Fruit fly (Drosophila melanogaster) whole organism, wandering third instar larva: ENCODE results near the gene CG1428.

ENCODE experiments used
- Abd-B ChIP-seq: fragments of >200 bp; optimal IDR thresholded peaks from 2 replicates; lab custom pipeline; 2017; ENCODE audit warnings: missing biosample characterization, missing genetic modification characterization
- CG9705 ChIP-seq: fragments of 200-800 bp; sonication (Bioruptor generic); optimal IDR thresholded peaks from 2 replicates; lab custom pipeline; 2018; ENCODE audit warnings: missing biosample characterization, mild to moderate bottlenecking, missing genetic modification characterization
- CrebA ChIP-seq: fragments of 200-800 bp; sonication (Bioruptor generic); optimal IDR thresholded peaks from 2 replicates; lab custom pipeline; 2016; ENCODE audit warnings: missing biosample characterization, mild to moderate bottlenecking, missing genetic modification characterization, borderline replicate concordance
- Dfd ChIP-seq: fragments of >200 bp; optimal IDR thresholded peaks from 2 replicates; lab custom pipeline; 2017; ENCODE audit warnings: missing biosample characterization, missing genetic modification characterization
- Dif ChIP-seq: fragments of 200-275, 200-300 bp; sonication (Bioruptor generic); optimal IDR thresholded peaks from 2 replicates; lab custom pipeline; 2018; ENCODE audit warnings: missing biosample characterization, missing genetic modification characterization; ENCODE audit not compliant: partially characterized antibody
- GATAd ChIP-seq: sonication (Bioruptor generic); optimal IDR thresholded peaks from 2 replicates; lab custom pipeline; 2016; ENCODE audit warnings: missing biosample characterization, missing genetic modification characterization
- HLH106 ChIP-seq: fragments of 200-800 bp; optimal IDR thresholded peaks from 3 replicates; lab custom pipeline; 2019; ENCODE audit warnings: missing biosample characterization, mild to moderate bottlenecking, missing genetic modification characterization, moderate library complexity
- Hnf4 ChIP-seq: fragments of 200-800 bp; sonication (Bioruptor generic); optimal IDR thresholded peaks from 2 replicates; lab custom pipeline; 2016; ENCODE audit warnings: missing biosample characterization, mild to moderate bottlenecking, missing genetic modification characterization
- Hr83 ChIP-seq: fragments of 200-300 bp; sonication (Bioruptor generic); optimal IDR thresholded peaks from 2 replicates; lab custom pipeline; 2016; ENCODE audit warnings: missing biosample characterization, mild to moderate bottlenecking, missing genetic modification characterization, moderate library complexity; ENCODE audit not compliant: poor library complexity, severe bottlenecking
- Jra ChIP-seq: sonication (Bioruptor generic); optimal IDR thresholded peaks from 2 replicates; lab custom pipeline; 2016; ENCODE audit warnings: missing biosample characterization, missing genetic modification characterization
- Mio ChIP-seq: sonication (Bioruptor generic); optimal IDR thresholded peaks from 2 replicates; lab custom pipeline; 2016; ENCODE audit warnings: missing biosample characterization, missing genetic modification characterization
- Myc ChIP-seq: fragments of >200 bp; optimal IDR thresholded peaks from 2 replicates; lab custom pipeline; 2017
- N ChIP-seq: fragments of >200 bp; optimal IDR thresholded peaks from 2 replicates; lab custom pipeline; 2018; ENCODE audit warnings: missing biosample characterization, missing external identifiers, missing genetic modification characterization
- OdsH ChIP-seq: fragments of 200-800 bp; sonication (Bioruptor generic); optimal IDR thresholded peaks from 2 replicates; lab custom pipeline; 2016; ENCODE audit warnings: missing biosample characterization, mild to moderate bottlenecking, missing genetic modification characterization
- Rel ChIP-seq, 2 experiments: fragments of 200-800 bp; sonication (Bioruptor generic) in 1 of 2; optimal IDR thresholded peaks; 2 replicates in 1 of 2; 3 replicates in 1 of 2; lab custom pipeline; 2016 to 2019; ENCODE audit warnings: mild to moderate bottlenecking in 2 of 2, missing biosample characterization in 2 of 2, missing genetic modification characterization in 2 of 2, moderate library complexity in 1 of 2
- Sp1 ChIP-seq: fragments of 200-800 bp; sonication (Bioruptor generic); optimal IDR thresholded peaks from 3 replicates; lab custom pipeline; 2019; ENCODE audit warnings: missing biosample characterization, mild to moderate bottlenecking, missing genetic modification characterization, moderate library complexity
- br ChIP-seq: fragments of 200-800 bp; sonication (Bioruptor generic); optimal IDR thresholded peaks from 2 replicates; lab custom pipeline; 2016; ENCODE audit warnings: missing biosample characterization, missing genetic modification characterization
- brk ChIP-seq: fragments of 200-800 bp; sonication (Bioruptor generic); optimal IDR thresholded peaks from 2 replicates; lab custom pipeline; 2016; ENCODE audit warnings: missing biosample characterization, mild to moderate bottlenecking, missing genetic modification characterization
- dl ChIP-seq, 2 experiments: fragments of 175-275, 200-275 bp in 1 of 2; fragments of 200-275 bp in 1 of 2; sonication (Bioruptor generic); optimal IDR thresholded peaks; lab custom pipeline; 2018; ENCODE audit warnings: mild to moderate bottlenecking in 2 of 2, missing biosample characterization in 2 of 2, missing genetic modification characterization in 2 of 2, moderate library complexity in 2 of 2; ENCODE audit not compliant: partially characterized antibody in 2 of 2, insufficient read depth in 1 of 2
- dmrt93B ChIP-seq: fragments of 200-800 bp; sonication (Bioruptor generic); optimal IDR thresholded peaks from 2 replicates; lab custom pipeline; 2018; ENCODE audit warnings: missing biosample characterization, mild to moderate bottlenecking, missing genetic modification characterization
- dsf ChIP-seq: sonication (Bioruptor generic); optimal IDR thresholded peaks from 2 replicates; lab custom pipeline; 2016; ENCODE audit warnings: missing biosample characterization, missing genetic modification characterization, borderline replicate concordance
- foxo ChIP-seq, 2 experiments: fragments of 200-800 bp; sonication (Bioruptor generic); optimal IDR thresholded peaks; 2 replicates in 1 of 2; 3 replicates in 1 of 2; lab custom pipeline; 2016 to 2017; ENCODE audit warnings: missing biosample characterization in 2 of 2, missing genetic modification characterization in 2 of 2
- fru ChIP-seq: fragments of 200-800 bp; sonication (Bioruptor generic); optimal IDR thresholded peaks from 3 replicates; lab custom pipeline; 2016; ENCODE audit warnings: missing biosample characterization, mild to moderate bottlenecking, missing genetic modification characterization
- h ChIP-seq: fragments of 200-800 bp; sonication (Bioruptor generic); optimal IDR thresholded peaks from 3 replicates; lab custom pipeline; 2016; ENCODE audit warnings: missing biosample characterization, mild to moderate bottlenecking, missing genetic modification characterization
- jim ChIP-seq: fragments of 175-275, 200-325 bp; sonication (Bioruptor generic); optimal IDR thresholded peaks from 2 replicates; lab custom pipeline; 2016; ENCODE audit warnings: missing biosample characterization, mild to moderate bottlenecking, missing genetic modification characterization
- lola ChIP-seq: fragments of >200 bp; optimal IDR thresholded peaks from 2 replicates; lab custom pipeline; 2017; ENCODE audit warnings: missing biosample characterization, missing genetic modification characterization
- pan ChIP-seq: fragments of >200 bp; optimal IDR thresholded peaks from 2 replicates; lab custom pipeline; 2017
- psq ChIP-seq: fragments of 200-800 bp; sonication (Bioruptor generic); optimal IDR thresholded peaks from 3 replicates; lab custom pipeline; 2017; ENCODE audit warnings: missing biosample characterization, mild to moderate bottlenecking, missing genetic modification characterization, moderate library complexity
- rgr ChIP-seq: fragments of 200-800 bp; sonication (Bioruptor generic); optimal IDR thresholded peaks from 3 replicates; lab custom pipeline; 2016; ENCODE audit warnings: missing biosample characterization, mild to moderate bottlenecking, missing genetic modification characterization
- sage ChIP-seq: fragments of 200-800 bp; sonication (Bioruptor generic); optimal IDR thresholded peaks from 2 replicates; lab custom pipeline; 2016; ENCODE audit warnings: missing biosample characterization, mild to moderate bottlenecking, missing genetic modification characterization
- sv ChIP-seq: fragments of 200-800 bp; sonication (Bioruptor generic); optimal IDR thresholded peaks from 3 replicates; lab custom pipeline; 2016; ENCODE audit warnings: missing biosample characterization, missing genetic modification characterization
- tai ChIP-seq: sonication (Bioruptor generic); optimal IDR thresholded peaks from 2 replicates; lab custom pipeline; 2016; ENCODE audit warnings: missing biosample characterization, missing genetic modification characterization
- usp ChIP-seq: fragments of >200 bp; optimal IDR thresholded peaks from 2 replicates; lab custom pipeline; 2017; ENCODE audit warnings: missing biosample characterization, missing genetic modification characterization
- woc ChIP-seq: sonication (Bioruptor generic); optimal IDR thresholded peaks from 2 replicates; lab custom pipeline; 2016; ENCODE audit warnings: missing biosample characterization, mild to moderate bottlenecking, missing genetic modification characterization

Gene CG1428

DNA sequence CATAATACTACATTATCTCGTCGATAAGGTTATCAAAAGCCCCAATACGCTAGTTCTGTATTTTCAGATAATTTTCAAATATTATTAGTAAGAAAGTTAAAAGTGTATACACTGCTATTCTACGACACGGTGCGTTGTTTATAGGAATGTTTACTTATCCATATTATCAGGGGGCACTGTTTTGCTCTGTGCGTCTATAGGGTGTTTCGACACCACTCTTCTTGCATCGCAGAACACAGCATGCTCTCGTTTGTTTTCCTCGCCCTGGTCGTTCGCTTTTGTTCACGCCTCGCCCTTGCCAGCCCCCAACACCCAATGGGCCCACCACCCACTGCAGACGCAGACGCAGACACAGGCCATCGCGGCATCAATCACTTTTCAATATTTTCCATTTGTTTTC lies 19.8 kb upstream of the CG1428 start:
- TF ChIP-seq jim (GFP tag; lab: Kevin White, UChicago) (no peak), h (GFP tag; lab: Kevin White, UChicago) (no peak), psq (no peak), dl (GFP tag; optimal IDR thresholded peaks at IDR 0.05; lab: Kevin White, UChicago; ENCODE audit: insufficient read depth in 1 of 2, partially characterized antibody in 2 of 2) (no peak), Mio (no peak), rgr (GFP tag; lab: Kevin White, UChicago) (no peak), Dfd (GFP tag; lab: Kevin White, UChicago) (no peak), tai (no peak), CG9705 (GFP tag; lab: Kevin White, UChicago) (no peak), brk (GFP tag; lab: Kevin White, UChicago) (no peak), woc (GFP tag; lab: Kevin White, UChicago) (no peak), GATAd (GFP tag; lab: Kevin White, UChicago) (no peak), foxo (GFP tag; optimal IDR thresholded peaks at IDR 0.05; lab: Kevin White, UChicago) (no peak), sage (GFP tag; lab: Kevin White, UChicago) (no peak), Abd-B (GFP tag; lab: Kevin White, UChicago) (no peak), Hr83 (no peak)

DNA sequence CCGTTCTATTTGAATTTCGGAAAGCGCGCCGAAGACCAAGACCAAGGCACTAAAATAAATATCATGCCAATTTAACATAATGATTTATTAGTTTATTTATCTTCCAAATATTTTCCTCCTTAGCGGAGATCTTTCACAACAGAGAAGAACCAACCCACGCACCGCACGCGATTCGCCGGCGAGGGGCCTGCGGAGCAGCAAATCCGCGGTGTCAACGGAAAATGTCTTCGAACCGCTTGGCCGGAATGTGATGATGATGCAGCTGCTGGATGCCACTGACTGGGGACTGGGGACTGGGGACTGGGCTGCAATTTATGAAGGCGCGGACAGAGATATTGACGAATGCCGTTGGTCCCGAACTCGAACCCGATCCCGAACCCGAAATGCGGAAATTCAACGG lies 18.5 kb upstream of the CG1428 start:
- TF ChIP-seq HLH106 (tag; lab: Kevin White, UChicago) (no peak), sv (GFP tag; lab: Kevin White, UChicago) (no peak), GATAd (GFP tag; lab: Kevin White, UChicago) (no peak), psq (no peak), Dif (GFP tag; lab: Kevin White, UChicago) (no peak), br (GFP tag; lab: Kevin White, UChicago) (no peak), CG9705 (GFP tag; lab: Kevin White, UChicago) (no peak)

DNA sequence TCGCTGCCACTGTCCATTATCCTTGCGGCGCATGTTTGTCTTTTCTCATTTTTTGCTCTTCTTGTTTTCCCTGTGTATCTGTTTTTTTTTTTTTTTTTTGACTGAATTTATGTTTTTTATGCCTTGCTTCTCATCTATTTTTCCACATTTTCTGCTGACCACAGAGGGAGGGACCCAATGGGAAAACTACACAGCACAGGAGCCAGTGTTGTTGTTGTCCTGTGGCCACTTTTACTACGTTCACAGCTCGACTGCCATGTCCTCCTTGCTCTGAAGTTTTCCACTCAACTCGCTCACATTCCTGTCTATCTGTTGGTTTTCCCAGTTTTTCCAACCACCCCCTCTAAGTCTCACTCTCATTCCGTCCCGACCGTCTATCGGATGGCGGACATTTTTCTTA lies 15.9 kb upstream of the CG1428 start:
- TF ChIP-seq Sp1 (GFP tag; lab: Kevin White, UChicago) (no peak), GATAd (GFP tag; lab: Kevin White, UChicago) (no peak), Dif (GFP tag; lab: Kevin White, UChicago) (no peak), N (GFP tag; lab: Kevin White, UChicago) (no peak), dsf (GFP tag; lab: Kevin White, UChicago) (no peak), sage (GFP tag; lab: Kevin White, UChicago) (no peak), sv (GFP tag; lab: Kevin White, UChicago) (no peak), woc (GFP tag; lab: Kevin White, UChicago) (no peak), rgr (GFP tag; lab: Kevin White, UChicago) (no peak), jim (GFP tag; lab: Kevin White, UChicago) (no peak), foxo (GFP tag; optimal IDR thresholded peaks at IDR 0.05; lab: Kevin White, UChicago) (no peak), Myc (lab: Kevin White, UChicago) (no peak), dmrt93B (GFP tag; lab: Kevin White, UChicago) (no peak), Hnf4 (GFP tag; lab: Kevin White, UChicago) (no peak), lola (GFP tag; lab: Kevin White, UChicago) (no peak), Rel (GFP tag; optimal IDR thresholded peaks at IDR 0.05; lab: Kevin White, UChicago) (no peak), Rel (tag; optimal IDR thresholded peaks at IDR 0.05; lab: Kevin White, UChicago) (no peak), fru (GFP tag; lab: Kevin White, UChicago) (no peak), usp (no peak)

DNA sequence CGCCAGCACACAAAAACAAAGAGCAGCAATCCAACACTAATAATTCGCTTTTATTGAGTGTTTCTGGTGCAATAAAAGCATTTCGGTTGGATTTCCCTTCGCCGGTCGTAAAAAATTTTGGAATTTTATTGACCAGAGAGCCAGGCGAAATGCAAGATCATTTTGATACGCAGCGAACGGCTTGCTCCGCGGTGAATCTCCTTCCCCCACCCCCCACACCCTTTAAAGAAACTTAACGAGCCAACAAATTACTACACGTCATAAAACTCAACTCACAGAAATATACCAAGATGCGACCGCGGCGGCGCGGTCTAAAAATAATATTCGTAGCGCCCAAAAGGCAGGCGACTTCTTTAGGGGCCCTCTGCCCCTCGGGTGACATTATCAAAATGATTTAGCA lies 10.0 kb upstream of the CG1428 start:
- TF ChIP-seq Mio = no peak
- no peak for TF ChIP-seq usp
- no peak for TF ChIP-seq Myc (lab: Kevin White, UChicago)
- TF ChIP-seq Abd-B (GFP tag; lab: Kevin White, UChicago) = no peak
- TF ChIP-seq CrebA = no peak
- TF ChIP-seq pan = no peak
- TF ChIP-seq Rel (GFP tag; optimal IDR thresholded peaks at IDR 0.05; lab: Kevin White, UChicago) = no peak
- TF ChIP-seq Rel (tag; optimal IDR thresholded peaks at IDR 0.05; lab: Kevin White, UChicago) = no peak
- TF ChIP-seq Jra (GFP tag; lab: Kevin White, UChicago) = no peak
- no peak for TF ChIP-seq jim (GFP tag; lab: Kevin White, UChicago)
- TF ChIP-seq Dfd (GFP tag; lab: Kevin White, UChicago) = no peak
- no peak for TF ChIP-seq N (GFP tag; lab: Kevin White, UChicago)
- TF ChIP-seq OdsH (GFP tag; lab: Kevin White, UChicago) = no peak
- no peak for TF ChIP-seq Hnf4 (GFP tag; lab: Kevin White, UChicago)
